Worm (Caenorhabditis elegans): ENCODE measurements around the gene B0303.7.

The B0303.7 gene

DNA sequence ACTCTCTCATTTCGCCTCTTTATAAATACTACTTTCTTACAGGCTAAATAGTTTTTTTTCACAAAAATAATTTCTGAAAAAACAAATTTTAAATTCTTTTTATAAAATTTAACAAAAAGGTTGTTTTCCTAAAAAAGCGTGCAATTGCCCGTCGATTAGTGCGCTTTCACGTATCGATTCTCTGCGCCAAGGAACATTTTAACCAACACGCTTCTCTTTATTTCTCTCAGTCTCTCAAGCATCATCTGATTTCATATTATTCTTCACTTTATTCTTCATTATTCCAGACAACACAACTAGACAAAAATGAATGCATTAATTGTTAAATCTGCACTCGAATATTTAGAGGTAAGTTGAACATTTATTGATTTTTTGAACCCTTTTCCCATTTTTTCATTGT lies 3.8 kb upstream of the B0303.7 start, which contains the start of gene B0303.4:
B0303.4 (plus strand) TSS at position 196 of the 400 bp plus-strand sequence.
- TF ChIP-seq lsy-12 (tag; optimal IDR thresholded peaks at IDR 0.05) (no peak), nhr-67 (tag; optimal IDR thresholded peaks at IDR 0.05) (no peak), lin-39 (tag; optimal IDR thresholded peaks at IDR 0.05) (peak; percentile 40), pha-4 (tag; optimal IDR thresholded peaks at IDR 0.05) (peak; percentile 88), snpc-4 (tag; optimal IDR thresholded peaks at IDR 0.05) (peak; percentile 66), unc-39 (tag; optimal IDR thresholded peaks at IDR 0.05) (no peak), daf-12 (tag; optimal IDR thresholded peaks at IDR 0.05) (no peak), nhr-12 (tag; optimal IDR thresholded peaks at IDR 0.05) (no peak), ceh-28 (tag; optimal IDR thresholded peaks at IDR 0.05) (peak; percentile 54), egl-27 (tag; optimal IDR thresholded peaks at IDR 0.05) (no peak), nhr-23 (tag; optimal IDR thresholded peaks at IDR 0.05) (peak; percentile 34), eor-1 (tag; optimal IDR thresholded peaks at IDR 0.05) (no peak), mdl-1 (tag; optimal IDR thresholded peaks at IDR 0.05) (no peak), tbx-2 (tag; optimal IDR thresholded peaks at IDR 0.05) (no peak), lin-15B (tag; optimal IDR thresholded peaks at IDR 0.05) (peak; percentile 67), elt-1 (tag; optimal IDR thresholded peaks at IDR 0.05) (no peak), egl-5 (tag; optimal IDR thresholded peaks at IDR 0.05) (peak; percentile 49), hmg-11 (tag; optimal IDR thresholded peaks at IDR 0.05) (peak; percentile 55), nhr-11 (tag; optimal IDR thresholded peaks at IDR 0.05) (no peak), nhr-25 (tag; optimal IDR thresholded peaks at IDR 0.05) (peak; percentile 10), skn-1 (tag; optimal IDR thresholded peaks at IDR 0.05) (peak; percentile 74), nfya-1 (tag; optimal IDR thresholded peaks at IDR 0.05; ENCODE audit: insufficient read depth) (peak; percentile 77), pqm-1 (tag; optimal IDR thresholded peaks at IDR 0.05) (peak; percentile 18), ama-1 (optimal IDR thresholded peaks at IDR 0.05) (no peak), ceh-16 (tag; optimal IDR thresholded peaks at IDR 0.05) (no peak), mml-1 (tag; optimal IDR thresholded peaks at IDR 0.05) (no peak), elt-2 (tag; optimal IDR thresholded peaks at IDR 0.05) (peak; percentile 30), nhr-28 (tag; optimal IDR thresholded peaks at IDR 0.05) (no peak)

DNA sequence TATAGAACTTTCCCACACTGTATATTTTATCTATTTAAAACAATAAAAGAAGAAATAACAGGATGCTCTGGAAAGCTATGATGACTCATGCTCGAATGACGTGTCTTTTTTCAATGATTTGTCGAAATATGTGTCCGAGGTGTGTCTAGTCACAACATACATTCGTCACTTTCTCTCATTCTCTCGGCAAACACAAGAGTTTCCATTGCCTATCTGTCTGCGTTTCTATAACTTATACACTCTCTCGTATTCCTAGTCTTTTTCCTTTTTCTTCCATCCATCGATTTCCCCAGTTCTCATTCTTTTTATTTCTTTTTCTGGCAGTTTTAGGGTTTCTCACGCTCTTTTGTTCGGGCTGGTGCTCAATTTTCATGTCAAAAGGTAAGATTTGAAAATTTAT lies 3.3 kb downstream of the B0303.7 start:
- TF ChIP-seq unc-39 (tag; optimal IDR thresholded peaks at IDR 0.05), result no peak
- no peak for TF ChIP-seq nhr-76 (tag; optimal IDR thresholded peaks at IDR 0.05)
- TF ChIP-seq nhr-28 (tag; optimal IDR thresholded peaks at IDR 0.05), result no peak
- TF ChIP-seq ceh-16 (tag; optimal IDR thresholded peaks at IDR 0.05), result no peak
- no peak for TF ChIP-seq R02D3.7 (tag; optimal IDR thresholded peaks at IDR 0.05)
- no peak for TF ChIP-seq unc-62 (GFP tag; optimal IDR thresholded peaks at IDR 0.05)
- TF ChIP-seq ztf-11 (tag; optimal IDR thresholded peaks at IDR 0.05), result no peak
- no peak for TF ChIP-seq aly-2 (tag; optimal IDR thresholded peaks at IDR 0.05)
- TF ChIP-seq lsy-12 (tag; optimal IDR thresholded peaks at IDR 0.05), result no peak
- TF ChIP-seq nhr-11 (tag; optimal IDR thresholded peaks at IDR 0.05), result no peak
- peak; percentile 2 for TF ChIP-seq skn-1 (tag; optimal IDR thresholded peaks at IDR 0.05)
- TF ChIP-seq mdl-1 (tag; optimal IDR thresholded peaks at IDR 0.05), result no peak
- peak; percentile 5 for TF ChIP-seq lin-15B (tag; optimal IDR thresholded peaks at IDR 0.05)
- TF ChIP-seq lin-39 (tag; optimal IDR thresholded peaks at IDR 0.05), result no peak
- TF ChIP-seq elt-1 (tag; optimal IDR thresholded peaks at IDR 0.05), result no peak
- TF ChIP-seq ama-1 (optimal IDR thresholded peaks at IDR 0.05), result no peak
- TF ChIP-seq nhr-77 (tag; optimal IDR thresholded peaks at IDR 0.05), result no peak
- TF ChIP-seq fos-1 (tag; optimal IDR thresholded peaks at IDR 0.05), result peak; percentile 38
- peak; percentile 16 for TF ChIP-seq nhr-23 (tag; optimal IDR thresholded peaks at IDR 0.05)
- TF ChIP-seq egl-5 (tag; optimal IDR thresholded peaks at IDR 0.05), result no peak
- TF ChIP-seq egl-27 (tag; optimal IDR thresholded peaks at IDR 0.05), result no peak
- no peak for TF ChIP-seq tbx-2 (tag; optimal IDR thresholded peaks at IDR 0.05)
- no peak for TF ChIP-seq fkh-2 (tag; optimal IDR thresholded peaks at IDR 0.05)
- peak; percentile 37 for TF ChIP-seq jun-1 (tag; optimal IDR thresholded peaks at IDR 0.05)
- TF ChIP-seq nfya-1 (tag; optimal IDR thresholded peaks at IDR 0.05; ENCODE audit: insufficient read depth), result peak; percentile 53
- TF ChIP-seq ZK546.5 (tag; optimal IDR thresholded peaks at IDR 0.05), result no peak
- TF ChIP-seq ceh-28 (tag; optimal IDR thresholded peaks at IDR 0.05), result peak; percentile 7
- TF ChIP-seq nhr-12 (tag; optimal IDR thresholded peaks at IDR 0.05), result no peak
- TF ChIP-seq pqm-1 (tag; optimal IDR thresholded peaks at IDR 0.05), result peak; percentile 33
- TF ChIP-seq nhr-67 (tag; optimal IDR thresholded peaks at IDR 0.05), result no peak
- TF ChIP-seq ceh-82 (tag; optimal IDR thresholded peaks at IDR 0.05), result no peak
- TF ChIP-seq snpc-4 (tag; optimal IDR thresholded peaks at IDR 0.05), result no peak
- no peak for TF ChIP-seq nhr-43 (tag; optimal IDR thresholded peaks at IDR 0.05; ENCODE audit: poor library complexity, severe bottlenecking)
- TF ChIP-seq hmg-11 (tag; optimal IDR thresholded peaks at IDR 0.05), result no peak
- no peak for TF ChIP-seq ceh-9 (tag; optimal IDR thresholded peaks at IDR 0.05)
- TF ChIP-seq eor-1 (tag; optimal IDR thresholded peaks at IDR 0.05), result no peak
- TF ChIP-seq mml-1 (tag; optimal IDR thresholded peaks at IDR 0.05), result no peak
- TF ChIP-seq sea-2 (GFP tag; optimal IDR thresholded peaks at IDR 0.05), result no peak
- TF ChIP-seq pha-4 (tag; optimal IDR thresholded peaks at IDR 0.05), result peak; percentile 38
- no peak for TF ChIP-seq ztf-4 (tag; optimal IDR thresholded peaks at IDR 0.05)
- TF ChIP-seq nhr-25 (tag; optimal IDR thresholded peaks at IDR 0.05), result no peak
- TF ChIP-seq zag-1 (tag; optimal IDR thresholded peaks at IDR 0.05), result no peak
- peak; percentile 36 for TF ChIP-seq elt-2 (tag; optimal IDR thresholded peaks at IDR 0.05)
- no peak for TF ChIP-seq daf-12 (tag; optimal IDR thresholded peaks at IDR 0.05)
- TF ChIP-seq elt-3 (tag; optimal IDR thresholded peaks at IDR 0.05), result no peak
- TF ChIP-seq fkh-10 (GFP tag; optimal IDR thresholded peaks at IDR 0.05), result no peak
- TF ChIP-seq nhr-237 (tag; optimal IDR thresholded peaks at IDR 0.05), result no peak

Measured in whole organism, L3 larva.